Fruit fly (Drosophila melanogaster) whole organism, embryonic: ENCODE data around the gene jet.

ENCODE experiments used
- Ada2b ChIP-seq: fragments of 200-800 bp; sonication (Bioruptor generic); IDR thresholded peaks from 2 replicates; pipeline ENCODE4 v1.3.6; 2022; ENCODE audit warnings: missing biosample characterization, missing genetic modification characterization
- B-H2 ChIP-seq: fragments of 200-800 bp; sonication (Bioruptor generic); optimal IDR thresholded peaks from 2 replicates; lab custom pipeline; 2018; ENCODE audit warnings: missing biosample characterization, mild to moderate bottlenecking, missing genetic modification characterization
- CG10267 ChIP-seq: fragments of 200-800 bp; sonication (Bioruptor generic); optimal IDR thresholded peaks from 2 replicates; lab custom pipeline; 2018; ENCODE audit warnings: missing biosample characterization, mild to moderate bottlenecking, missing genetic modification characterization, moderate library complexity
- CG11695 ChIP-seq: fragments of 200-800 bp; sonication (Bioruptor generic); IDR thresholded peaks from 3 replicates; pipeline ENCODE4 v1.3.6; 2022; ENCODE audit warnings: missing biosample characterization, missing genetic modification characterization
- CG11696 ChIP-seq: fragments of 200-800 bp; sonication (Bioruptor generic); IDR thresholded peaks from 2 replicates; pipeline ENCODE4 v1.3.6; 2022; ENCODE audit warnings: missing biosample characterization, missing genetic modification characterization
- CG12659 ChIP-seq: fragments of 200-800 bp; sonication (Bioruptor generic); optimal IDR thresholded peaks from 3 replicates; lab custom pipeline; 2017; ENCODE audit warnings: mild to moderate bottlenecking, missing biosample characterization, missing genetic modification reagents, missing genetic modification characterization
- CG14441 ChIP-seq: fragments of 200-800 bp; sonication (Bioruptor generic); IDR thresholded peaks from 2 replicates; pipeline ENCODE4 v1.3.6; 2022; ENCODE audit warnings: missing biosample characterization, missing genetic modification characterization
- CG17802 ChIP-seq: fragments of 200-800 bp; sonication (Bioruptor generic); optimal IDR thresholded peaks from 2 replicates; lab custom pipeline; 2018; ENCODE audit warnings: missing biosample characterization, mild to moderate bottlenecking, missing genetic modification characterization, moderate library complexity
- CG31365 ChIP-seq: fragments of 200-800 bp; sonication (Bioruptor generic); optimal IDR thresholded peaks from 2 replicates; lab custom pipeline; 2018; ENCODE audit warnings: missing biosample characterization, mild to moderate bottlenecking, missing genetic modification characterization
- CG3163 ChIP-seq: fragments of 200-800 bp; sonication (Bioruptor generic); optimal IDR thresholded peaks from 3 replicates; lab custom pipeline; 2016; ENCODE audit warnings: missing biosample characterization, missing genetic modification characterization
- CG32767 ChIP-seq: fragments of 200-800 bp; sonication (Bioruptor generic); IDR thresholded peaks from 2 replicates; pipeline ENCODE4 v1.3.6; 2022; ENCODE audit warnings: missing biosample characterization, missing genetic modification characterization
- CG33213 ChIP-seq: fragments of 200-800 bp; sonication (Bioruptor generic); optimal IDR thresholded peaks from 3 replicates; lab custom pipeline; 2016; ENCODE audit warnings: missing biosample characterization, missing genetic modification characterization
- CG33557 ChIP-seq: fragments of 200-800 bp; sonication (Bioruptor generic); optimal IDR thresholded peaks from 2 replicates; lab custom pipeline; 2019; ENCODE audit warnings: missing biosample characterization, mild to moderate bottlenecking, missing genetic modification characterization, moderate library complexity
- CG4617 ChIP-seq: fragments of 200-800 bp; sonication (Bioruptor generic); optimal IDR thresholded peaks from 3 replicates; lab custom pipeline; 2016; ENCODE audit warnings: missing biosample characterization, missing genetic modification characterization, borderline replicate concordance
- CG4707 ChIP-seq: fragments of 200-800 bp; sonication (Bioruptor generic); optimal IDR thresholded peaks from 2 replicates; lab custom pipeline; 2018; ENCODE audit warnings: missing biosample characterization, mild to moderate bottlenecking, missing genetic modification characterization, moderate library complexity
- CG6272 ChIP-seq: fragments of 200-800 bp; sonication (Bioruptor generic); IDR thresholded peaks from 2 replicates; pipeline ENCODE4 v1.3.6; 2022; ENCODE audit warnings: missing biosample characterization, missing genetic modification characterization
- CG6765 ChIP-seq: fragments of 200-800 bp; sonication (Bioruptor generic); optimal IDR thresholded peaks from 3 replicates; lab custom pipeline; 2017; ENCODE audit warnings: missing biosample characterization, mild to moderate bottlenecking, missing genetic modification characterization
- CG9609 ChIP-seq: fragments of 200-800 bp; sonication (Bioruptor generic); optimal IDR thresholded peaks from 3 replicates; lab custom pipeline; 2016; ENCODE audit warnings: missing biosample characterization, missing genetic modification characterization
- Dp ChIP-seq: fragments of 200-800 bp; sonication (Bioruptor generic); optimal IDR thresholded peaks from 2 replicates; lab custom pipeline; 2018; ENCODE audit warnings: missing biosample characterization, mild to moderate bottlenecking, missing genetic modification characterization, moderate library complexity
- E2f1 ChIP-seq: fragments of 200-800 bp; sonication (Bioruptor generic); IDR thresholded peaks from 2 replicates; pipeline ENCODE4 v1.3.6; 2022; ENCODE audit warnings: missing biosample characterization, missing genetic modification characterization
- Eip74EF ChIP-seq, 2 experiments: fragments of 200-800 bp in 1 of 2; fragments of >200 bp in 1 of 2; sonication (Bioruptor generic) in 1 of 2; optimal IDR thresholded peaks; 2 replicates each; lab custom pipeline; 2017 to 2019; ENCODE audit warnings: missing biosample characterization in 2 of 2, missing genetic modification characterization in 2 of 2, mild to moderate bottlenecking in 1 of 2, moderate library complexity in 1 of 2
- Gsc ChIP-seq: fragments of 200-800 bp; sonication (Bioruptor generic); IDR thresholded peaks from 2 replicates; pipeline ENCODE4 v1.3.6; 2022; ENCODE audit warnings: missing biosample characterization, missing genetic modification characterization
- HHEX ChIP-seq: fragments of 200-800 bp; sonication (Bioruptor generic); optimal IDR thresholded peaks from 3 replicates; lab custom pipeline; 2017; ENCODE audit warnings: missing biosample characterization, mild to moderate bottlenecking, missing genetic modification characterization, missing genetic modification reagents
- Hr3 ChIP-seq: fragments of 200-800 bp; sonication (Bioruptor generic); optimal IDR thresholded peaks from 3 replicates; lab custom pipeline; 2016; ENCODE audit warnings: missing biosample characterization, missing genetic modification characterization
- NfI ChIP-seq: fragments of 200-800 bp; sonication (Bioruptor generic); optimal IDR thresholded peaks from 3 replicates; lab custom pipeline; 2018; ENCODE audit warnings: missing biosample characterization, mild to moderate bottlenecking, missing genetic modification characterization, moderate library complexity
- Poxn ChIP-seq: fragments of 200-800 bp; sonication (Bioruptor generic); IDR thresholded peaks from 2 replicates; pipeline ENCODE4 v1.3.6; 2022; ENCODE audit warnings: missing biosample characterization, missing genetic modification characterization
- Scr ChIP-seq: fragments of 200-800 bp; sonication (Bioruptor generic); IDR thresholded peaks from 2 replicates; pipeline ENCODE4 v1.3.6; 2022; ENCODE audit warnings: missing biosample characterization, missing genetic modification characterization; ENCODE audit not compliant: partially characterized antibody
- Vsx1 ChIP-seq: fragments of 200-800 bp; sonication (Bioruptor generic); optimal IDR thresholded peaks from 2 replicates; lab custom pipeline; 2017; ENCODE audit warnings: missing biosample characterization, mild to moderate bottlenecking, missing genetic modification characterization, missing genetic modification reagents
- ab ChIP-seq: fragments of 200-800 bp; sonication (Bioruptor generic); optimal IDR thresholded peaks from 2 replicates; lab custom pipeline; 2016; ENCODE audit warnings: missing biosample characterization, missing genetic modification characterization
- ase ChIP-seq: fragments of 200-800 bp; sonication (Bioruptor generic); IDR thresholded peaks from 3 replicates; pipeline ENCODE4 v1.3.6; 2022; ENCODE audit warnings: missing biosample characterization, missing genetic modification characterization
- az2 ChIP-seq: fragments of 200-800 bp; sonication (Bioruptor generic); optimal IDR thresholded peaks from 3 replicates; lab custom pipeline; 2016; ENCODE audit warnings: missing biosample characterization, missing genetic modification characterization
- chinmo ChIP-seq: fragments of 200-800 bp; sonication (Bioruptor generic); IDR thresholded peaks from 4 replicates; pipeline ENCODE4 v1.3.6; 2022; ENCODE audit warnings: missing biosample characterization, missing genetic modification characterization; ENCODE audit not compliant: partially characterized antibody
- crp ChIP-seq, 2 experiments: fragments of 200-800 bp; sonication (Bioruptor generic); optimal IDR thresholded peaks; 2 replicates in 1 of 2; 3 replicates in 1 of 2; lab custom pipeline; 2017; ENCODE audit warnings: missing biosample characterization in 2 of 2, missing genetic modification characterization in 2 of 2, mild to moderate bottlenecking in 1 of 2, moderate library complexity in 1 of 2
- cwo ChIP-seq: fragments of 200-800 bp; sonication (Bioruptor generic); optimal IDR thresholded peaks from 3 replicates; lab custom pipeline; 2017; ENCODE audit warnings: missing biosample characterization, missing genetic modification characterization, mild to moderate bottlenecking, moderate library complexity, missing genetic modification reagents
- dan ChIP-seq: fragments of 200-800 bp; sonication (Bioruptor generic); IDR thresholded peaks from 2 replicates; pipeline ENCODE4 v1.3.6; 2022; ENCODE audit warnings: missing biosample characterization, missing genetic modification characterization
- exex ChIP-seq: fragments of 200-800 bp; sonication (Bioruptor generic); optimal IDR thresholded peaks from 4 replicates; lab custom pipeline; 2018; ENCODE audit warnings: missing biosample characterization, mild to moderate bottlenecking, missing genetic modification characterization, moderate library complexity
- grau ChIP-seq: fragments of 200-800 bp; optimal IDR thresholded peaks from 3 replicates; lab custom pipeline; 2019; ENCODE audit warnings: missing biosample characterization, mild to moderate bottlenecking, missing genetic modification characterization, moderate library complexity
- gsb ChIP-seq: fragments of 200-800 bp; sonication (Bioruptor generic); IDR thresholded peaks from 2 replicates; pipeline ENCODE4 v1.3.6; 2022; ENCODE audit warnings: missing biosample characterization, missing genetic modification characterization
- hkb ChIP-seq, 2 experiments: fragments of 200-800 bp in 1 of 2; fragments of >200 bp in 1 of 2; sonication (Bioruptor generic) in 1 of 2; IDR thresholded peaks in 1 of 2; optimal IDR thresholded peaks in 1 of 2; 2 replicates each; pipeline versions ENCODE4 v1.3.6 to Lab custom; 2017 to 2022; ENCODE audit warnings: missing biosample characterization in 1 of 2, missing genetic modification characterization in 1 of 2
- lab ChIP-seq: fragments of 200-800 bp; sonication (Bioruptor generic); optimal IDR thresholded peaks from 3 replicates; lab custom pipeline; 2017; ENCODE audit warnings: missing biosample characterization, missing genetic modification characterization, mild to moderate bottlenecking, moderate library complexity, missing genetic modification reagents
- nom ChIP-seq: fragments of 200-800 bp; sonication (Bioruptor generic); optimal IDR thresholded peaks from 2 replicates; lab custom pipeline; 2017; ENCODE audit warnings: missing biosample characterization, missing genetic modification characterization, mild to moderate bottlenecking, moderate library complexity, missing genetic modification reagents
- onecut ChIP-seq: fragments of 200-800 bp; sonication (Bioruptor generic); IDR thresholded peaks from 2 replicates; pipeline ENCODE4 v1.3.6; 2022; ENCODE audit warnings: missing biosample characterization, missing genetic modification characterization
- pita ChIP-seq: fragments of 200-800 bp; sonication (Bioruptor generic); optimal IDR thresholded peaks from 2 replicates; lab custom pipeline; 2017; ENCODE audit warnings: missing biosample characterization, mild to moderate bottlenecking, missing genetic modification characterization
- ranshi ChIP-seq: fragments of 200-800 bp; sonication (Bioruptor generic); IDR thresholded peaks from 2 replicates; pipeline ENCODE4 v1.3.6; 2022; ENCODE audit warnings: missing biosample characterization, missing genetic modification characterization
- tin ChIP-seq: fragments of 200-800 bp; sonication (Bioruptor generic); optimal IDR thresholded peaks from 3 replicates; lab custom pipeline; 2016; ENCODE audit warnings: missing biosample characterization, missing genetic modification characterization
- tio ChIP-seq: fragments of 200-800 bp; sonication (Bioruptor generic); optimal IDR thresholded peaks from 2 replicates; lab custom pipeline; 2017; ENCODE audit warnings: missing biosample characterization, missing genetic modification characterization, inconsistent platforms
- ttk ChIP-seq: fragments of 200-800 bp; sonication (Bioruptor generic); IDR thresholded peaks from 2 replicates; pipeline ENCODE4 v2.1.2; 2022; ENCODE audit warnings: missing biosample characterization, missing genetic modification characterization
- unpg ChIP-seq: fragments of 200-800 bp; sonication (Bioruptor generic); optimal IDR thresholded peaks from 3 replicates; lab custom pipeline; 2018; ENCODE audit warnings: missing biosample characterization, mild to moderate bottlenecking, missing genetic modification characterization, moderate library complexity
- wor ChIP-seq: fragments of 200-800 bp; sonication (Bioruptor generic); IDR thresholded peaks from 2 replicates; pipeline ENCODE4 v1.3.6; 2022; ENCODE audit warnings: missing biosample characterization, missing genetic modification characterization

The jet gene

DNA sequence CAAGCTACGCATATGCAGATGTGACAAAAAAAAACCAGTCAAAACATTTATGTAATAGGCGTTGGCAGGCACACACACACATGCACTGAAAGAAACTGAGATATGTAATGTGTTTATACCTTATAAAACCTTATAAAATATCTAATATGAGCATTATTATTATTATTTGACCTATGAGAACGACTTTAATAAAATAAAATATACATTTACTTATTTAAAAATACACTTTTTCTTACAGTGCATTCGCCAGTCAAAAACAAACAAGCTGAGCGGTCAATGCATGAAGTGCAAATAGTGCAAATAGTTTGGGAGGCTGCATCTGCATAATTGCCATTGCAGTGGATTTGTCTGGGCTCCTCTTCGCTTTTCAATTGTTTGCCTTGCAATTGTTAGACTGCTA lies 41.6 kb downstream of the jet start (continued):
- no peak for TF ChIP-seq Poxn (GFP tag; lab: Robert Waterston, UW)
- TF ChIP-seq CG4707 (GFP tag; lab: Kevin White, UChicago): peak; percentile 27
- TF ChIP-seq NfI (GFP tag; lab: Kevin White, UChicago): peak; percentile 28
- no peak for TF ChIP-seq CG17802 (tag; lab: Kevin White, UChicago)
- TF ChIP-seq CG14441 (GFP tag; lab: Robert Waterston, UW): peak; percentile 46; the same call in 1 of the 2 replicates
- peak; percentile 84 for TF ChIP-seq ttk (GFP tag; lab: Robert Waterston, UW)
- peak; percentile 69 for TF ChIP-seq Hr3
- TF ChIP-seq CG33557 (GFP tag; lab: Kevin White, UChicago): no peak
- TF ChIP-seq onecut: peak; percentile 60
- TF ChIP-seq CG4617 (GFP tag; lab: Kevin White, UChicago): peak; percentile 11
- peak; percentile 16 for TF ChIP-seq exex (tag; lab: Kevin White, UChicago)
- TF ChIP-seq ase (GFP tag; lab: Robert Waterston, UW): peak; percentile 75; the same call in 2 of the 3 replicates
- TF ChIP-seq CG11695 (GFP tag; lab: Robert Waterston, UW): peak; percentile 74; the same call in 1 of the 3 replicates
- TF ChIP-seq Eip74EF (GFP tag; optimal IDR thresholded peaks at IDR 0.05; lab: Kevin White, UChicago): peak in 1 of 2 experiments; percentile 84
- TF ChIP-seq CG3163 (GFP tag; lab: Kevin White, UChicago): no peak
- TF ChIP-seq CG31365 (tag; lab: Kevin White, UChicago): no peak
- peak; percentile 61 for TF ChIP-seq E2f1 (GFP tag; lab: Robert Waterston, UW)
- no peak for TF ChIP-seq gsb
- TF ChIP-seq wor (GFP tag; lab: Robert Waterston, UW): peak; percentile 71
- TF ChIP-seq Gsc: no peak
- peak; percentile 74 for TF ChIP-seq az2 (GFP tag; lab: Kevin White, UChicago)
- peak; percentile 24; the same call in 1 of the 2 replicates for TF ChIP-seq CG11696
- TF ChIP-seq pita (GFP tag; lab: Kevin White, UChicago): no peak
- TF ChIP-seq Scr (GFP tag; lab: Robert Waterston, UW): no peak
- no peak for TF ChIP-seq ab (GFP tag; lab: Kevin White, UChicago)
- TF ChIP-seq tin (GFP tag; lab: Kevin White, UChicago): peak; percentile 53
- peak; percentile 83 for TF ChIP-seq Ada2b (GFP tag; lab: Robert Waterston, UW)
- TF ChIP-seq cwo (GFP tag; lab: Kevin White, UChicago): peak; percentile 35
- TF ChIP-seq tio: peak; percentile 20
- no peak for TF ChIP-seq B-H2
- no peak for TF ChIP-seq CG33213 (GFP tag; lab: Kevin White, UChicago)
- peak; percentile 56 for TF ChIP-seq grau
- no peak for TF ChIP-seq CG6272 (GFP tag; lab: Robert Waterston, UW)
- 0 out of 4 replicates have a peak, but pooled peaks have one; percentile 26 for TF ChIP-seq chinmo (GFP tag; lab: Robert Waterston, UW)
- peak; percentile 70 for TF ChIP-seq CG12659 (GFP tag; lab: Kevin White, UChicago)
- peak; percentile 51; the same call in 1 of the 2 replicates for TF ChIP-seq ranshi (GFP tag; lab: Robert Waterston, UW)
- peak; percentile 19 for TF ChIP-seq Vsx1
- peak in 1 of 2 experiments; percentile 1 for TF ChIP-seq crp (GFP tag; optimal IDR thresholded peaks at IDR 0.05; lab: Kevin White, UChicago)
- peak; percentile 69 for TF ChIP-seq lab (GFP tag; lab: Kevin White, UChicago)
- TF ChIP-seq CG6765 (GFP tag; lab: Kevin White, UChicago): peak; percentile 37
- peak; percentile 82 for TF ChIP-seq unpg (GFP tag; lab: Kevin White, UChicago)
- TF ChIP-seq Dp (GFP tag; lab: Kevin White, UChicago): no peak
- no peak for TF ChIP-seq CG9609 (GFP tag; lab: Kevin White, UChicago)
- TF ChIP-seq nom (GFP tag; lab: Kevin White, UChicago): no peak
- no peak for TF ChIP-seq dan (GFP tag; lab: Robert Waterston, UW)
- TF ChIP-seq CG10267 (tag; lab: Kevin White, UChicago): peak; percentile 63
- peak; percentile 74 for TF ChIP-seq HHEX (GFP tag; lab: Kevin White, UChicago)
- TF ChIP-seq hkb (optimal IDR thresholded peaks at IDR 0.05; lab: Kevin White, UChicago): no peak
- TF ChIP-seq hkb (GFP tag; IDR thresholded peaks at IDR 0.05; lab: Robert Waterston, UW): peak; percentile 94
- TF ChIP-seq CG32767 (GFP tag; lab: Robert Waterston, UW): peak; percentile 77
